Fruit fly (Drosophila melanogaster): ENCODE measurements around the gene Ir7f.

Ir7f gene

DNA sequence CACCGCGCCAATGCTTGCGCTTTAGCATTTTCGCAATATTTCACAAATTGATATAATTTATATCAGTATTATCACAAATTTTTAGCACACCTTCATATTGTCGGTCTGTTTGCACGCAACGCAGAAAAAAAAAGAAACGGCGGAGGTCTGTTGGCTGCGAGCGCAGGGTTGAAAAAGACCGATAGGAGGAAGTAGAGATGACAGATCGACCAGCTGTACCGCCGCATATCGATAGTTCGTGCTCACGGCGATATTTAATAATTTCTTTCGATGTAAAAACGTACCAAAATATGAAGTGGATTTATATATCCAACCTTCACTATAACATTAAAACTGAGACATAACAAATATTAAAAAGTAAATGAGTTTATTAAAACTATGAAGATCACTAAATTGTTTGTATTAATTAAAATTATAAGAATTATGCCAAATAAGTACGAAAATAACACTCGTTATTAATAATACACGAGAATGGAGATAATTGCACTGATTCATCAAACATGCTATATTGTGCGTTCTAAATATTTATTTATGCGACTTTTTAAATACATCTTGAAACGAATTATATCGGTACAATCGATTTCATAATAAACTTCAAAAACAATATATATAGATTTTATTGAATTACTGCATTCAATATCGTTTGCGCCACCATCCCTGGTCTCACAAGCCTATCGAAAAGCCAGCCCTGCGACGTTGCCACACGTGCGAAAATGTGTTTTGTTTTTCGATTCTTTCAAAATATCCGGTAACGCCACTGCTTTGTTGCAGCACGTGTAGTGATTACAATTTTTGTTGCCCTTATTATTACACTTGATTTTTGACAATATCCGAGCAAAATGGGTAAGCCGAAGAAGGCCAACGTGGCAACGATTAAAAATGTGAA is 17.6 kb upstream of the Ir7f start, which contains the start of the genes RpS6 and bys:
TSS of gene RpS6 (minus strand) at position 179 of the 886 bp plus-strand sequence.
TSS of gene bys (plus strand) at position 728 of the 886 bp plus-strand sequence.
- TF ChIP-seq fd96Ca (GFP tag; IDR thresholded peaks at IDR 0.05) (peak; percentile 58; the same call in 1 of the 3 replicates), D1 (tag; optimal IDR thresholded peaks at IDR 0.05) (no peak), rn (GFP tag; IDR thresholded peaks at IDR 0.05) (no peak), gl (tag; optimal IDR thresholded peaks at IDR 0.05) (no peak), Pif1B (GFP tag; optimal IDR thresholded peaks at IDR 0.05) (no peak), Ets98B (GFP tag; IDR thresholded peaks at IDR 0.05) (peak; percentile 38), EcR (GFP tag; optimal IDR thresholded peaks at IDR 0.05) (no peak), CG34367 (tag; optimal IDR thresholded peaks at IDR 0.05) (peak; percentile 24), CG4496 (GFP tag; IDR thresholded peaks at IDR 0.05) (peak; percentile 66), CG12605 (GFP tag; IDR thresholded peaks at IDR 0.05) (peak; percentile 44; the same call in 1 of the 2 replicates), Pif1A (GFP tag; optimal IDR thresholded peaks at IDR 0.05) (peak; percentile 61), CG8301 (tag; optimal IDR thresholded peaks at IDR 0.05) (no peak), CG17806 (tag; optimal IDR thresholded peaks at IDR 0.05) (no peak), Snoo (tag; optimal IDR thresholded peaks at IDR 0.05) (peak; percentile 60), CG32121 (GFP tag; IDR thresholded peaks at IDR 0.05) (no peak), CG13204 (GFP tag; optimal IDR thresholded peaks at IDR 0.05) (no peak), CG9948 (tag; optimal IDR thresholded peaks at IDR 0.05) (peak; percentile 28), CG10348 (GFP tag; IDR thresholded peaks at IDR 0.05) (no peak), CG14655 (GFP tag; optimal IDR thresholded peaks at IDR 0.05) (no peak), CG15710 (tag; optimal IDR thresholded peaks at IDR 0.05) (peak; percentile 16), CG8159 (tag; optimal IDR thresholded peaks at IDR 0.05) (peak; percentile 16)

DNA sequence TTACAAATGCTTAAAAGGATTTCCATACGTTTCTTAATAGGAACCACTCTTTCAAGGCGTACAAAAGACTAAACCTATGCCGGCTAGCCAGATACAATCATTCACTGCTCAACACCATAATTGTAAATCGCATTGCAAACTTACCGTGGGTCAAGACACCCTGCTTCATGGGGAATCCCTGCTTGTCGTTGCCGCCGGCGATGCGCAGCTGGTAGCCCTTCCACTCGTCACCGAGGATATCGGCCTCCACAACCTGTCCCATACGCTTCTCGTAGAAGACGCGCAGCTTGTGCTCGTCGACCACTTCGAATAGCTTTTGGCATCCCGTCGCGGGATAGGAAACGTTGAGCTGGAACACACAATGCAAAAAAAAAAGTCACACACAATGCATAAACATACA is 16.8 kb upstream of the Ir7f start:
- TF ChIP-seq rn (GFP tag; IDR thresholded peaks at IDR 0.05) (no peak), Pif1B (GFP tag; optimal IDR thresholded peaks at IDR 0.05) (no peak), CG17806 (tag; optimal IDR thresholded peaks at IDR 0.05) (no peak), CG14655 (GFP tag; optimal IDR thresholded peaks at IDR 0.05) (no peak), CG10348 (GFP tag; IDR thresholded peaks at IDR 0.05) (no peak), Pif1A (GFP tag; optimal IDR thresholded peaks at IDR 0.05) (no peak), CG8159 (tag; optimal IDR thresholded peaks at IDR 0.05) (no peak), gl (tag; optimal IDR thresholded peaks at IDR 0.05) (no peak), CG12605 (GFP tag; IDR thresholded peaks at IDR 0.05) (no peak), CG34367 (tag; optimal IDR thresholded peaks at IDR 0.05) (no peak), CG32121 (GFP tag; IDR thresholded peaks at IDR 0.05) (no peak), fd96Ca (GFP tag; IDR thresholded peaks at IDR 0.05) (no peak), CG13204 (GFP tag; optimal IDR thresholded peaks at IDR 0.05) (no peak), Snoo (tag; optimal IDR thresholded peaks at IDR 0.05) (no peak), CG15710 (tag; optimal IDR thresholded peaks at IDR 0.05) (no peak), CG4496 (GFP tag; IDR thresholded peaks at IDR 0.05) (no peak), CG9948 (tag; optimal IDR thresholded peaks at IDR 0.05) (no peak), EcR (GFP tag; optimal IDR thresholded peaks at IDR 0.05) (no peak)

dm6 chrX:7893411-7894122 is 9.7 kb upstream of the Ir7f start, which contains the start of the genes CG45089, ND-MNLL and p115:
Gene CG45089, minus strand, starts transcription at chrX:7893798.
Gene ND-MNLL, minus strand, starts transcription at chrX:7893798.
Gene p115, plus strand, starts transcription at chrX:7894031.
- TF ChIP-seq CG8301 (tag; optimal IDR thresholded peaks at IDR 0.05), result no peak
- no peak for TF ChIP-seq rn (GFP tag; IDR thresholded peaks at IDR 0.05)
- TF ChIP-seq fd96Ca (GFP tag; IDR thresholded peaks at IDR 0.05), result no peak; the same call in 2 of the 3 replicates
- no peak for TF ChIP-seq gl (tag; optimal IDR thresholded peaks at IDR 0.05)
- no peak for TF ChIP-seq CG34367 (tag; optimal IDR thresholded peaks at IDR 0.05)
- peak; percentile 48; the same call in 1 of the 2 replicates for TF ChIP-seq CG32121 (GFP tag; IDR thresholded peaks at IDR 0.05)
- no peak for TF ChIP-seq CG12605 (GFP tag; IDR thresholded peaks at IDR 0.05)
- 0 out of 3 replicates have a peak, but pooled peaks have one; percentile 26 for TF ChIP-seq CG4496 (GFP tag; IDR thresholded peaks at IDR 0.05)
- TF ChIP-seq CG14655 (GFP tag; optimal IDR thresholded peaks at IDR 0.05), result no peak
- TF ChIP-seq Pif1A (GFP tag; optimal IDR thresholded peaks at IDR 0.05), result peak; percentile 46
- peak; percentile 20 for TF ChIP-seq CG9948 (tag; optimal IDR thresholded peaks at IDR 0.05)
- peak; percentile 40 for TF ChIP-seq CG8159 (tag; optimal IDR thresholded peaks at IDR 0.05)
- TF ChIP-seq CG15710 (tag; optimal IDR thresholded peaks at IDR 0.05), result peak; percentile 38
- peak; percentile 17; the same call in 1 of the 2 replicates for TF ChIP-seq Ets98B (GFP tag; IDR thresholded peaks at IDR 0.05)
- TF ChIP-seq Pif1B (GFP tag; optimal IDR thresholded peaks at IDR 0.05), result peak; percentile 32
- no peak for TF ChIP-seq CG13204 (GFP tag; optimal IDR thresholded peaks at IDR 0.05)
- TF ChIP-seq CG17806 (tag; optimal IDR thresholded peaks at IDR 0.05), result peak; percentile 21
- TF ChIP-seq D1 (tag; optimal IDR thresholded peaks at IDR 0.05), result no peak
- no peak for TF ChIP-seq EcR (GFP tag; optimal IDR thresholded peaks at IDR 0.05)
- TF ChIP-seq CG10348 (GFP tag; IDR thresholded peaks at IDR 0.05), result no peak
- TF ChIP-seq Snoo (tag; optimal IDR thresholded peaks at IDR 0.05), result peak; percentile 10

DNA sequence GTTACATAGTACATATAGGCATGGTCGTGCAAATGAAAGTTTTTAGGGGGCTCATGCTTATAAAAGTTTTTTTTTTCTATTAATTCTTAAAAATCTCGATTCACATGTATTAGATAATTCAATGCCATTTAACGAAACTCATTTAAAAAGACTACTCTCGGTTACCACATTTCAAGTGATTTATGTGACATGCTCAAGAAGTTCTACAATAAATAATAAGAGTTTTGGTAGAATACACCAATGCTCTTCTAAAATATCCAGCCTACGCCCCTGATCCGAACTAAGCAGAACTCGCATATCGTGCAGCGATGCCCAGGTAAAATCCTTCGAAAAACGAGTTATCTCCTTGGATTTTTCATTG is 8.7 kb upstream of the Ir7f start:
- TF ChIP-seq CG4496 (GFP tag; IDR thresholded peaks at IDR 0.05) (peak; percentile 58; the same call in 2 of the 3 replicates), CG8159 (tag; optimal IDR thresholded peaks at IDR 0.05) (peak; percentile 58), CG12605 (GFP tag; IDR thresholded peaks at IDR 0.05) (no peak), CG34367 (tag; optimal IDR thresholded peaks at IDR 0.05) (peak; percentile 33), CG13204 (GFP tag; optimal IDR thresholded peaks at IDR 0.05) (no peak), EcR (GFP tag; optimal IDR thresholded peaks at IDR 0.05) (no peak), rn (GFP tag; IDR thresholded peaks at IDR 0.05) (no peak), D1 (tag; optimal IDR thresholded peaks at IDR 0.05) (no peak), CG17806 (tag; optimal IDR thresholded peaks at IDR 0.05) (peak; percentile 47), CG10348 (GFP tag; IDR thresholded peaks at IDR 0.05) (no peak), fd96Ca (GFP tag; IDR thresholded peaks at IDR 0.05) (no peak), Pif1A (GFP tag; optimal IDR thresholded peaks at IDR 0.05) (peak; percentile 63), Ets98B (GFP tag; IDR thresholded peaks at IDR 0.05) (0 out of 2 replicates have a peak, but pooled peaks have one; percentile 7), CG15710 (tag; optimal IDR thresholded peaks at IDR 0.05) (peak; percentile 65), gl (tag; optimal IDR thresholded peaks at IDR 0.05) (no peak), Snoo (tag; optimal IDR thresholded peaks at IDR 0.05) (peak; percentile 44), CG8301 (tag; optimal IDR thresholded peaks at IDR 0.05) (peak; percentile 54), CG9948 (tag; optimal IDR thresholded peaks at IDR 0.05) (peak; percentile 56), Pif1B (GFP tag; optimal IDR thresholded peaks at IDR 0.05) (no peak), CG14655 (GFP tag; optimal IDR thresholded peaks at IDR 0.05) (peak; percentile 77), CG32121 (GFP tag; IDR thresholded peaks at IDR 0.05) (no peak)

Data from whole organism, pupa.